Fruit fly (Drosophila melanogaster) whole organism, adult: ENCODE measurements around the gene CG7006.

Source experiments
- CG14711 ChIP-seq: fragments of 200-800 bp; sonication (Bioruptor generic); optimal IDR thresholded peaks from 2 replicates; lab custom pipeline; 2018; ENCODE audit warnings: missing biosample characterization, mild to moderate bottlenecking, missing genetic modification characterization, moderate library complexity
- CG1620 ChIP-seq: fragments of 200-800 bp; sonication (Bioruptor generic); optimal IDR thresholded peaks from 2 replicates; lab custom pipeline; 2016; ENCODE audit warnings: missing biosample characterization, missing genetic modification characterization
- CG7101 ChIP-seq: fragments of 200-800 bp; sonication (Bioruptor generic); optimal IDR thresholded peaks from 2 replicates; lab custom pipeline; 2018; ENCODE audit warnings: missing biosample characterization, mild to moderate bottlenecking, missing genetic modification characterization, moderate library complexity
- Clk ChIP-seq: fragments of 200-800 bp; sonication (Bioruptor generic); optimal IDR thresholded peaks from 2 replicates; lab custom pipeline; 2017; ENCODE audit warnings: missing biosample characterization, missing genetic modification characterization
- Crg-1 ChIP-seq: fragments of 200-800 bp; sonication (Bioruptor generic); optimal IDR thresholded peaks from 2 replicates; lab custom pipeline; 2016; ENCODE audit warnings: missing biosample characterization, missing genetic modification characterization
- Hr96 ChIP-seq: fragments of 200-800 bp; sonication (Bioruptor generic); optimal IDR thresholded peaks from 2 replicates; lab custom pipeline; 2016; ENCODE audit warnings: missing biosample characterization, missing genetic modification characterization
- Mnt ChIP-seq: fragments of 200-800 bp; sonication (Bioruptor generic); optimal IDR thresholded peaks from 2 replicates; lab custom pipeline; 2016; ENCODE audit warnings: missing biosample characterization, mild to moderate bottlenecking, missing genetic modification characterization
- kay ChIP-seq: fragments of 200-800 bp; sonication (Bioruptor generic); peaks from one replicate; lab custom pipeline; 2016; ENCODE audit warnings: missing biosample characterization, missing genetic modification characterization, borderline replicate concordance
- ovo ChIP-seq: fragments of 200-800 bp; sonication (Bioruptor generic); optimal IDR thresholded peaks from 2 replicates; lab custom pipeline; 2016; ENCODE audit warnings: missing biosample characterization, missing genetic modification characterization
- pad ChIP-seq: fragments of 200-800 bp; sonication (Bioruptor generic); optimal IDR thresholded peaks from 3 replicates; lab custom pipeline; 2017; ENCODE audit warnings: missing biosample characterization, missing genetic modification characterization, mild to moderate bottlenecking, moderate library complexity, missing genetic modification reagents
- tj ChIP-seq: fragments of 200-800 bp; sonication (Bioruptor generic); optimal IDR thresholded peaks from 3 replicates; lab custom pipeline; 2017; ENCODE audit warnings: missing biosample characterization, mild to moderate bottlenecking, missing genetic modification characterization, moderate library complexity
- toe ChIP-seq: fragments of 200-800 bp; sonication (Bioruptor generic); optimal IDR thresholded peaks from 2 replicates; lab custom pipeline; 2016; ENCODE audit warnings: missing biosample characterization, missing genetic modification characterization

DNA sequence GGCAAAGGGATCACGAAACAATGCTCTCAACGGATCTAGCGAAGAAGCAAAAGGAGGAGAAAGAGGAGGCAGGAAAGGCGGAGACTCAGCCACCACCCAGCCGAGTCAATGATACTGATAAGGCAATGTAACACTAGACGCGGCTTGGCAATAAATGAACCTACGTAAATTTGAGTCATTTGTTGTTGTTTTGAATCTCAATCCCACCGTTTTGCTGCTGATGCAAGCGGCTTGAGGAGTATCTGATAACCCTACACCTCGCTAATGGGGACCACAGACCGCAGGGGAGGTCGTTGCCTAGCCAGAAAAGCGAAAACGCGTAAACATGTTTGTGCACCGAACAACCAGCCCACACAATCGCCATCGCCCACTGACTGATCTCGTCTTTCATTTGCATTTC lies 28.2 kb downstream of the CG7006 start:
- no peak for TF ChIP-seq Crg-1 (GFP tag; lab: Kevin White, UChicago)
- peak; percentile 90 for TF ChIP-seq tj (GFP tag; lab: Kevin White, UChicago)
- TF ChIP-seq pad (GFP tag; lab: Kevin White, UChicago): no peak
- no peak for TF ChIP-seq Clk (GFP tag; lab: Kevin White, UChicago)
- no peak for TF ChIP-seq Hr96 (GFP tag; lab: Kevin White, UChicago)
- TF ChIP-seq CG7101 (tag; lab: Kevin White, UChicago): no peak
- TF ChIP-seq toe: no peak
- TF ChIP-seq kay: no peak
- no peak for TF ChIP-seq CG1620 (GFP tag; lab: Kevin White, UChicago)
- no peak for TF ChIP-seq ovo
- TF ChIP-seq Mnt (GFP tag; lab: Kevin White, UChicago): no peak
- TF ChIP-seq CG14711 (tag; lab: Kevin White, UChicago): no peak
